Fruit fly (Drosophila melanogaster) whole organism, embryonic: ENCODE data around the gene Mdh1.

Experiments
- Bgb ChIP-seq: fragments of 200-800 bp; sonication (Bioruptor generic); IDR thresholded peaks from 2 replicates; pipeline ENCODE4 v1.3.6; 2022; ENCODE audit warnings: missing biosample characterization, missing genetic modification characterization; ENCODE audit not compliant: partially characterized antibody
- CG10147 ChIP-seq: fragments of 200-800 bp; sonication (Bioruptor generic); optimal IDR thresholded peaks from 2 replicates; lab custom pipeline; 2019; ENCODE audit warnings: missing biosample characterization, mild to moderate bottlenecking, missing genetic modification characterization, moderate library complexity
- CG10274 ChIP-seq: fragments of 200-800 bp; sonication (Bioruptor generic); optimal IDR thresholded peaks from 3 replicates; lab custom pipeline; 2017; ENCODE audit warnings: missing biosample characterization, mild to moderate bottlenecking, missing genetic modification characterization
- CG10431 ChIP-seq: fragments of 200-800 bp; sonication (Bioruptor generic); optimal IDR thresholded peaks from 3 replicates; lab custom pipeline; 2018; ENCODE audit warnings: missing biosample characterization, mild to moderate bottlenecking, missing genetic modification characterization
- CG10979 ChIP-seq: fragments of 200-800 bp; sonication (Bioruptor generic); optimal IDR thresholded peaks from 2 replicates; lab custom pipeline; 2018; ENCODE audit warnings: missing biosample characterization, mild to moderate bottlenecking, missing genetic modification characterization, moderate library complexity
- CG11085 ChIP-seq: fragments of 200-800 bp; sonication (Bioruptor generic); IDR thresholded peaks from 2 replicates; pipeline ENCODE4 v1.3.6; 2022; ENCODE audit warnings: missing biosample characterization, missing genetic modification characterization
- CG13624 ChIP-seq: fragments of 200-800 bp; sonication (Bioruptor generic); optimal IDR thresholded peaks from 2 replicates; lab custom pipeline; 2016; ENCODE audit warnings: missing biosample characterization, missing genetic modification characterization
- CG14667 ChIP-seq: fragments of 200-800 bp; sonication (Bioruptor generic); IDR thresholded peaks from 2 replicates; pipeline ENCODE4 v1.3.6; 2022; ENCODE audit warnings: missing biosample characterization, missing genetic modification characterization
- CG18476 ChIP-seq: fragments of 200-800 bp; sonication (Bioruptor generic); optimal IDR thresholded peaks from 2 replicates; lab custom pipeline; 2016; ENCODE audit warnings: missing biosample characterization, mild to moderate bottlenecking, missing genetic modification characterization
- CG18599 ChIP-seq: fragments of 200-800 bp; sonication (Bioruptor generic); optimal IDR thresholded peaks from 3 replicates; lab custom pipeline; 2017; ENCODE audit warnings: missing biosample characterization, missing genetic modification characterization, mild to moderate bottlenecking, moderate library complexity, missing genetic modification reagents
- CG18764 ChIP-seq: fragments of 200-800 bp; sonication (Bioruptor generic); optimal IDR thresholded peaks from 3 replicates; lab custom pipeline; 2016; ENCODE audit warnings: missing biosample characterization, missing genetic modification characterization
- CG2116 ChIP-seq: fragments of 200-800 bp; sonication (Bioruptor generic); optimal IDR thresholded peaks from 3 replicates; lab custom pipeline; 2018; ENCODE audit warnings: missing biosample characterization, mild to moderate bottlenecking, missing genetic modification characterization
- CG2202 ChIP-seq: fragments of 200-800 bp; sonication (Bioruptor generic); optimal IDR thresholded peaks from 2 replicates; lab custom pipeline; 2018; ENCODE audit warnings: missing biosample characterization, mild to moderate bottlenecking, missing genetic modification characterization
- CG30403 ChIP-seq: fragments of 200-800 bp; sonication (Bioruptor generic); optimal IDR thresholded peaks from 3 replicates; lab custom pipeline; 2016; ENCODE audit warnings: missing biosample characterization, missing genetic modification characterization
- CG3163 ChIP-seq: fragments of 200-800 bp; sonication (Bioruptor generic); optimal IDR thresholded peaks from 3 replicates; lab custom pipeline; 2016; ENCODE audit warnings: missing biosample characterization, missing genetic modification characterization
- CG6854 ChIP-seq: fragments of 200-800 bp; sonication (Bioruptor generic); optimal IDR thresholded peaks from 3 replicates; lab custom pipeline; 2017; ENCODE audit warnings: missing biosample characterization, mild to moderate bottlenecking, missing genetic modification characterization
- CG7928 ChIP-seq: fragments of 200-800 bp; sonication (Bioruptor generic); optimal IDR thresholded peaks from 2 replicates; lab custom pipeline; 2017; ENCODE audit warnings: missing biosample characterization, mild to moderate bottlenecking, missing genetic modification characterization
- CHES-1-like ChIP-seq: fragments of 200-800 bp; sonication (Bioruptor generic); optimal IDR thresholded peaks from 2 replicates; lab custom pipeline; 2016; ENCODE audit warnings: missing biosample characterization, missing genetic modification characterization
- CkIIα-i1 ChIP-seq: fragments of 200-800 bp; sonication (Bioruptor generic); IDR thresholded peaks from 2 replicates; pipeline ENCODE4 v1.3.6; 2022; ENCODE audit warnings: missing biosample characterization, missing genetic modification characterization
- Dad ChIP-seq: fragments of 200-800 bp; sonication (Bioruptor generic); optimal IDR thresholded peaks from 3 replicates; lab custom pipeline; 2016; ENCODE audit warnings: missing biosample characterization, missing genetic modification characterization
- Dbx ChIP-seq: fragments of 200-800 bp; sonication (Bioruptor generic); IDR thresholded peaks from 3 replicates; pipeline ENCODE4 v1.3.6; 2022; ENCODE audit warnings: missing biosample characterization, missing genetic modification characterization
- Dip3 ChIP-seq: fragments of 200-800 bp; sonication (Bioruptor generic); optimal IDR thresholded peaks from 3 replicates; lab custom pipeline; 2016; ENCODE audit warnings: missing biosample characterization, missing genetic modification characterization
- HLH3B ChIP-seq: fragments of 200-800 bp; sonication (Bioruptor generic); IDR thresholded peaks from 2 replicates; pipeline ENCODE4 v1.3.6; 2022; ENCODE audit warnings: missing biosample characterization, missing genetic modification characterization
- HmgZ ChIP-seq: fragments of 200-800 bp; sonication (Bioruptor generic); optimal IDR thresholded peaks from 2 replicates; lab custom pipeline; 2018; ENCODE audit warnings: missing biosample characterization, mild to moderate bottlenecking, missing genetic modification characterization
- Hmx ChIP-seq: fragments of 200-800 bp; sonication (Bioruptor generic); optimal IDR thresholded peaks from 2 replicates; lab custom pipeline; 2016; ENCODE audit warnings: missing biosample characterization, missing genetic modification characterization
- Kr ChIP-seq: fragments of 200-800 bp; sonication (Bioruptor generic); optimal IDR thresholded peaks from 2 replicates; lab custom pipeline; 2017; ENCODE audit warnings: missing biosample characterization, mild to moderate bottlenecking, missing genetic modification characterization
- NC2β ChIP-seq: fragments of 200-800 bp; sonication (Bioruptor generic); optimal IDR thresholded peaks from 2 replicates; lab custom pipeline; 2016; ENCODE audit warnings: missing biosample characterization, missing genetic modification characterization
- Poxn ChIP-seq: fragments of 200-800 bp; sonication (Bioruptor generic); IDR thresholded peaks from 2 replicates; pipeline ENCODE4 v1.3.6; 2022; ENCODE audit warnings: missing biosample characterization, missing genetic modification characterization
- Six4 ChIP-seq: fragments of 200-800 bp; sonication (Bioruptor generic); optimal IDR thresholded peaks from 2 replicates; lab custom pipeline; 2016; ENCODE audit warnings: missing biosample characterization, missing genetic modification characterization
- YL-1 ChIP-seq: fragments of 200-800 bp; sonication (Bioruptor generic); optimal IDR thresholded peaks from 3 replicates; lab custom pipeline; 2017; ENCODE audit warnings: missing biosample characterization, mild to moderate bottlenecking, missing genetic modification characterization
- abd-A ChIP-seq: fragments of 200-800 bp; sonication (Bioruptor generic); optimal IDR thresholded peaks from 3 replicates; lab custom pipeline; 2019; ENCODE audit warnings: missing biosample characterization, mild to moderate bottlenecking, missing genetic modification characterization, moderate library complexity
- ara ChIP-seq: fragments of 200-800 bp; sonication (Bioruptor generic); IDR thresholded peaks from 2 replicates; pipeline ENCODE4 v1.3.6; 2022; ENCODE audit warnings: missing biosample characterization, missing genetic modification characterization
- cg ChIP-seq: fragments of 200-800 bp; sonication (Bioruptor generic); optimal IDR thresholded peaks from 3 replicates; lab custom pipeline; 2019; ENCODE audit warnings: missing biosample characterization, mild to moderate bottlenecking, missing genetic modification characterization, moderate library complexity
- croc ChIP-seq: fragments of 200-800 bp; sonication (Bioruptor generic); conservative IDR thresholded peaks from 3 replicates; pipeline ENCODE4 v1.3.6; 2022; ENCODE audit warnings: missing biosample characterization, missing genetic modification characterization
- da ChIP-seq: fragments of 200-800 bp; sonication (Bioruptor generic); optimal IDR thresholded peaks from 2 replicates; lab custom pipeline; 2016; ENCODE audit warnings: missing biosample characterization, missing genetic modification characterization
- dm ChIP-seq: fragments of 200-800 bp; sonication (Bioruptor generic); optimal IDR thresholded peaks from 3 replicates; lab custom pipeline; 2016; ENCODE audit warnings: missing biosample characterization, missing genetic modification characterization
- dmrt99B ChIP-seq: fragments of 200-800 bp; sonication (Bioruptor generic); optimal IDR thresholded peaks from 2 replicates; lab custom pipeline; 2018; ENCODE audit warnings: missing biosample characterization, mild to moderate bottlenecking, missing genetic modification characterization, moderate library complexity
- ems ChIP-seq: fragments of 200-800 bp; sonication (Bioruptor generic); optimal IDR thresholded peaks from 3 replicates; lab custom pipeline; 2016; ENCODE audit warnings: missing biosample characterization, missing genetic modification characterization
- eve ChIP-seq, 2 experiments: fragments of >200 bp; optimal IDR thresholded peaks; 2 replicates each; lab custom pipeline; 2017; ENCODE audit warnings: missing biosample characterization in 2 of 2, missing genetic modification characterization in 2 of 2
- gsb ChIP-seq: fragments of 200-800 bp; sonication (Bioruptor generic); IDR thresholded peaks from 2 replicates; pipeline ENCODE4 v1.3.6; 2022; ENCODE audit warnings: missing biosample characterization, missing genetic modification characterization
- ind ChIP-seq: fragments of 200-800 bp; sonication (Bioruptor generic); optimal IDR thresholded peaks from 3 replicates; lab custom pipeline; 2016; ENCODE audit warnings: missing biosample characterization, missing genetic modification characterization
- inv ChIP-seq: fragments of 200-800 bp; sonication (Bioruptor generic); IDR thresholded peaks from 2 replicates; pipeline ENCODE4 v1.3.6; 2022; ENCODE audit warnings: missing biosample characterization, missing genetic modification characterization; ENCODE audit not compliant: partially characterized antibody
- lilli ChIP-seq: fragments of 200-800 bp; sonication (Bioruptor generic); optimal IDR thresholded peaks from 3 replicates; lab custom pipeline; 2016; ENCODE audit warnings: missing biosample characterization, missing genetic modification characterization
- rib ChIP-seq: fragments of 200-800 bp; sonication (Bioruptor generic); IDR thresholded peaks from 2 replicates; pipeline ENCODE4 v1.3.6; 2022; ENCODE audit warnings: missing biosample characterization, missing genetic modification characterization
- row ChIP-seq: fragments of 200-800 bp; sonication (Bioruptor generic); IDR thresholded peaks from 3 replicates; pipeline ENCODE4 v1.3.6; 2022; ENCODE audit warnings: missing biosample characterization, missing genetic modification characterization
- slp2 ChIP-seq: fragments of 200-800 bp; sonication (Bioruptor generic); optimal IDR thresholded peaks from 2 replicates; lab custom pipeline; 2016; ENCODE audit warnings: missing biosample characterization, missing genetic modification characterization
- sr ChIP-seq: fragments of 200-800 bp; sonication (Bioruptor generic); IDR thresholded peaks from 3 replicates; pipeline ENCODE4 v1.3.6; 2022; ENCODE audit warnings: missing biosample characterization, missing genetic modification characterization
- tap ChIP-seq: fragments of 200-800 bp; optimal IDR thresholded peaks from 3 replicates; lab custom pipeline; 2019; ENCODE audit warnings: missing biosample characterization, mild to moderate bottlenecking, missing genetic modification characterization, moderate library complexity
- tio ChIP-seq: fragments of 200-800 bp; sonication (Bioruptor generic); optimal IDR thresholded peaks from 2 replicates; lab custom pipeline; 2017; ENCODE audit warnings: missing biosample characterization, missing genetic modification characterization, inconsistent platforms
- unc-4 ChIP-seq: fragments of 200-800 bp; sonication (Bioruptor generic); IDR thresholded peaks from 2 replicates; pipeline ENCODE4 v1.3.6; 2022; ENCODE audit warnings: missing biosample characterization, missing genetic modification characterization; ENCODE audit not compliant: partially characterized antibody
- vfl ChIP-seq: fragments of 200-800 bp; sonication (Bioruptor generic); optimal IDR thresholded peaks from 2 replicates; lab custom pipeline; 2016; ENCODE audit warnings: missing biosample characterization, missing genetic modification characterization
- wdn ChIP-seq: fragments of 200-800 bp; sonication (Bioruptor generic); IDR thresholded peaks from 2 replicates; pipeline ENCODE4 v1.3.6; 2022; ENCODE audit warnings: missing biosample characterization, missing genetic modification characterization
- zf30C ChIP-seq: fragments of 200-800 bp; sonication (Bioruptor generic); optimal IDR thresholded peaks from 3 replicates; lab custom pipeline; 2018; ENCODE audit warnings: missing biosample characterization, mild to moderate bottlenecking, missing genetic modification characterization

Mdh1 gene

dm6 chr2L:10437317-10437716, 41.2 kb upstream of the Mdh1 start, which contains the start of gene STUB1 (continued):
- TF ChIP-seq Poxn (no peak), CG7928 (no peak), dm (GFP tag; lab: Kevin White, UChicago) (no peak), sr (no peak), CG6854 (GFP tag; lab: Kevin White, UChicago) (no peak), CG10431 (GFP tag; lab: Kevin White, UChicago) (no peak), CHES-1-like (GFP tag; lab: Kevin White, UChicago) (peak; percentile 43), cg (GFP tag; lab: Kevin White, UChicago) (no peak), vfl (GFP tag; lab: Kevin White, UChicago) (peak; percentile 25), Hmx (no peak), NC2β (GFP tag; lab: Kevin White, UChicago) (no peak), da (no peak), Bgb (GFP tag; lab: Robert Waterston, UW) (peak; percentile 100), CG18476 (GFP tag; lab: Kevin White, UChicago) (no peak), inv (peak; percentile 99), ind (GFP tag; lab: Kevin White, UChicago) (no peak), CG14667 (GFP tag; lab: Robert Waterston, UW) (no peak), ara (GFP tag; lab: Robert Waterston, UW) (no peak), eve (GFP tag; optimal IDR thresholded peaks at IDR 0.05; lab: Kevin White, UChicago) (no peak), unc-4 (GFP tag; lab: Robert Waterston, UW) (peak; percentile 96), CG2202 (tag; lab: Kevin White, UChicago) (no peak), Dip3 (no peak), CG2116 (peak; percentile 65), YL-1 (peak; percentile 43), CG13624 (peak; percentile 52), Dbx (GFP tag; lab: Robert Waterston, UW) (no peak; the same call in 2 of the 3 replicates), zf30C (no peak), CG18599 (GFP tag; lab: Kevin White, UChicago) (no peak), tio (no peak), gsb (GFP tag; lab: Robert Waterston, UW) (no peak), Dad (GFP tag; lab: Kevin White, UChicago) (peak; percentile 8), CG10979 (tag; lab: Kevin White, UChicago) (no peak), CG11085 (GFP tag; lab: Robert Waterston, UW) (no peak), tap (tag; lab: Kevin White, UChicago) (no peak), CkIIα-i1 (GFP tag; lab: Robert Waterston, UW) (no peak), ems (GFP tag; lab: Kevin White, UChicago) (no peak), abd-A (tag; lab: Kevin White, UChicago) (no peak), slp2 (no peak), CG18764 (GFP tag; lab: Kevin White, UChicago) (no peak), CG30403 (GFP tag; lab: Kevin White, UChicago) (no peak), rib (peak; percentile 42; the same call in 1 of the 2 replicates), dmrt99B (tag; lab: Kevin White, UChicago) (no peak), Six4 (GFP tag; lab: Kevin White, UChicago) (no peak), CG3163 (GFP tag; lab: Kevin White, UChicago) (no peak), row (GFP tag; lab: Robert Waterston, UW) (peak; percentile 77), croc (GFP tag; lab: Robert Waterston, UW) (no peak), CG10147 (GFP tag; lab: Kevin White, UChicago) (no peak), wdn (GFP tag; lab: Robert Waterston, UW) (no peak), HmgZ (peak; percentile 77), Kr (no peak), lilli (GFP tag; lab: Kevin White, UChicago) (peak; percentile 31), CG10274 (GFP tag; lab: Kevin White, UChicago) (no peak), HLH3B (GFP tag; lab: Robert Waterston, UW) (no peak)
